Fruit fly (Drosophila melanogaster) whole organism, embryonic: ENCODE measurements around the gene gogo.

ENCODE experiments used
- Antp ChIP-seq: fragments of 200-800 bp; sonication (Bioruptor generic); optimal IDR thresholded peaks from 3 replicates; lab custom pipeline; 2016; ENCODE audit warnings: missing biosample characterization, missing genetic modification characterization
- CG11085 ChIP-seq: fragments of 200-800 bp; sonication (Bioruptor generic); IDR thresholded peaks from 2 replicates; pipeline ENCODE4 v1.3.6; 2022; ENCODE audit warnings: missing biosample characterization, missing genetic modification characterization
- CG11560 ChIP-seq: fragments of 200-800 bp; sonication (Bioruptor generic); IDR thresholded peaks from 3 replicates; pipeline ENCODE4 v1.3.6; 2022; ENCODE audit warnings: missing biosample characterization, missing genetic modification characterization
- CG11723 ChIP-seq: fragments of 200-800 bp; sonication (Bioruptor generic); optimal IDR thresholded peaks from 2 replicates; lab custom pipeline; 2017; ENCODE audit warnings: missing biosample characterization, mild to moderate bottlenecking, missing genetic modification characterization
- CG12299 ChIP-seq: fragments of 200-800 bp; sonication (Bioruptor generic); optimal IDR thresholded peaks from 2 replicates; lab custom pipeline; 2018; ENCODE audit warnings: missing biosample characterization, mild to moderate bottlenecking, missing genetic modification characterization
- CG14050 ChIP-seq: fragments of 200-800 bp; sonication (Bioruptor generic); IDR thresholded peaks from 3 replicates; pipeline ENCODE4 v1.3.6; 2022; ENCODE audit warnings: missing biosample characterization, missing genetic modification characterization
- CG14667 ChIP-seq: fragments of 200-800 bp; sonication (Bioruptor generic); IDR thresholded peaks from 2 replicates; pipeline ENCODE4 v1.3.6; 2022; ENCODE audit warnings: missing biosample characterization, missing genetic modification characterization
- CG14710 ChIP-seq: fragments of 200-800 bp; sonication (Bioruptor generic); optimal IDR thresholded peaks from 3 replicates; lab custom pipeline; 2019; ENCODE audit warnings: missing biosample characterization, mild to moderate bottlenecking, missing genetic modification characterization, moderate library complexity
- CG14860 ChIP-seq: fragments of 200-800 bp; sonication (Bioruptor generic); IDR thresholded peaks from 3 replicates; pipeline ENCODE4 v1.3.6; 2022; ENCODE audit warnings: missing biosample characterization, missing genetic modification characterization; ENCODE audit not compliant: partially characterized antibody
- CG15011 ChIP-seq: fragments of 200-800 bp; sonication (Bioruptor generic); optimal IDR thresholded peaks from 3 replicates; lab custom pipeline; 2018; ENCODE audit warnings: missing biosample characterization, mild to moderate bottlenecking, missing genetic modification characterization
- CG1529 ChIP-seq: fragments of 200-800 bp; sonication (Bioruptor generic); optimal IDR thresholded peaks from 3 replicates; lab custom pipeline; 2018; ENCODE audit warnings: missing biosample characterization, missing genetic modification characterization
- CG1602 ChIP-seq: fragments of 200-800 bp; sonication (Bioruptor generic); optimal IDR thresholded peaks from 3 replicates; lab custom pipeline; 2016; ENCODE audit warnings: missing biosample characterization, missing genetic modification characterization
- CG17359 ChIP-seq: fragments of 200-800 bp; sonication (Bioruptor generic); optimal IDR thresholded peaks from 3 replicates; lab custom pipeline; 2018; ENCODE audit warnings: missing biosample characterization, mild to moderate bottlenecking, missing genetic modification characterization, moderate library complexity
- CG1832 ChIP-seq: fragments of 200-800 bp; sonication (Bioruptor generic); optimal IDR thresholded peaks from 2 replicates; lab custom pipeline; 2017; ENCODE audit warnings: missing biosample characterization, mild to moderate bottlenecking, missing genetic modification characterization, inconsistent platforms
- CG2202 ChIP-seq: fragments of 200-800 bp; sonication (Bioruptor generic); optimal IDR thresholded peaks from 2 replicates; lab custom pipeline; 2018; ENCODE audit warnings: missing biosample characterization, mild to moderate bottlenecking, missing genetic modification characterization
- CG31388 ChIP-seq: fragments of 200-800 bp; sonication (Bioruptor generic); optimal IDR thresholded peaks from 2 replicates; lab custom pipeline; 2016; ENCODE audit warnings: missing biosample characterization, missing genetic modification characterization
- CG32772 ChIP-seq: fragments of 200-800 bp; sonication (Bioruptor generic); IDR thresholded peaks from 2 replicates; pipeline ENCODE4 v1.3.6; 2022; ENCODE audit warnings: missing biosample characterization, missing genetic modification characterization
- CG3726 ChIP-seq: fragments of 200-800 bp; sonication (Bioruptor generic); IDR thresholded peaks from 3 replicates; pipeline ENCODE4, ENCODE4 v1.3.6; 2022; ENCODE audit warnings: missing biosample characterization, missing genetic modification characterization
- CG7357 ChIP-seq: fragments of 200-800 bp; sonication (Bioruptor generic); IDR thresholded peaks from 3 replicates; pipeline ENCODE4 v1.3.6; 2022; ENCODE audit warnings: missing biosample characterization, missing genetic modification characterization
- CG7963 ChIP-seq: fragments of 200-800 bp; sonication (Bioruptor generic); IDR thresholded peaks from 3 replicates; pipeline ENCODE4 v1.3.6; 2022; ENCODE audit warnings: missing biosample characterization, missing genetic modification characterization; ENCODE audit not compliant: partially characterized antibody
- CG8944 ChIP-seq: fragments of 200-800 bp; sonication (Bioruptor generic); optimal IDR thresholded peaks from 3 replicates; lab custom pipeline; 2016; ENCODE audit warnings: missing biosample characterization, missing genetic modification characterization
- CG9817 ChIP-seq: fragments of 200-800 bp; sonication (Bioruptor generic); optimal IDR thresholded peaks from 2 replicates; lab custom pipeline; 2018; ENCODE audit warnings: missing biosample characterization, mild to moderate bottlenecking, missing genetic modification characterization, moderate library complexity
- Camta ChIP-seq: fragments of 200-800 bp; sonication (Bioruptor generic); optimal IDR thresholded peaks from 2 replicates; lab custom pipeline; 2016; ENCODE audit warnings: missing biosample characterization, missing genetic modification characterization
- Chrac-16 ChIP-seq: fragments of 200-800 bp; sonication (Bioruptor generic); optimal IDR thresholded peaks from 3 replicates; lab custom pipeline; 2016; ENCODE audit warnings: missing biosample characterization, missing genetic modification characterization
- CoRest ChIP-seq: fragments of 200-800 bp; sonication (Bioruptor generic); optimal IDR thresholded peaks from 3 replicates; lab custom pipeline; 2018; ENCODE audit warnings: missing biosample characterization, mild to moderate bottlenecking, missing genetic modification characterization, moderate library complexity
- Dip2 ChIP-seq: fragments of 200-800 bp; sonication (Bioruptor generic); IDR thresholded peaks from 2 replicates; pipeline ENCODE4 v1.3.6; 2022; ENCODE audit warnings: missing biosample characterization, missing genetic modification characterization
- ERR ChIP-seq: fragments of 200-800 bp; sonication (Bioruptor generic); optimal IDR thresholded peaks from 2 replicates; lab custom pipeline; 2016; ENCODE audit warnings: missing biosample characterization, missing genetic modification characterization
- GATAe ChIP-seq: fragments of 200-800 bp; sonication (Bioruptor generic); conservative IDR thresholded peaks from 2 replicates; pipeline ENCODE4 v1.3.6; 2022; ENCODE audit warnings: missing biosample characterization, missing genetic modification characterization
- HLH3B ChIP-seq: fragments of 200-800 bp; sonication (Bioruptor generic); IDR thresholded peaks from 2 replicates; pipeline ENCODE4 v1.3.6; 2022; ENCODE audit warnings: missing biosample characterization, missing genetic modification characterization
- Lpt ChIP-seq: fragments of >200 bp; optimal IDR thresholded peaks from 2 replicates; lab custom pipeline; 2018; ENCODE audit warnings: missing biosample characterization, missing genetic modification characterization
- Med ChIP-seq: fragments of 200-800 bp; sonication (Bioruptor generic); peaks from one replicate; lab custom pipeline; 2016; ENCODE audit warnings: missing biosample characterization, missing genetic modification characterization, mild to moderate bottlenecking, inconsistent platforms, moderate library complexity
- Mrtf ChIP-seq: fragments of 200-800 bp; sonication (Bioruptor generic); IDR thresholded peaks from 3 replicates; pipeline ENCODE4 v1.3.6; 2022; ENCODE audit warnings: missing biosample characterization, missing genetic modification characterization
- Opbp ChIP-seq: fragments of 200-800 bp; sonication (Bioruptor generic); IDR thresholded peaks from 3 replicates; pipeline ENCODE4 v1.3.6; 2022; ENCODE audit warnings: missing biosample characterization, missing genetic modification characterization; ENCODE audit not compliant: partially characterized antibody
- Poxn ChIP-seq: fragments of 200-800 bp; sonication (Bioruptor generic); IDR thresholded peaks from 2 replicates; pipeline ENCODE4 v1.3.6; 2022; ENCODE audit warnings: missing biosample characterization, missing genetic modification characterization
- Sox100B ChIP-seq: fragments of 200-800 bp; sonication (Bioruptor generic); optimal IDR thresholded peaks from 3 replicates; lab custom pipeline; 2018; ENCODE audit warnings: missing biosample characterization, mild to moderate bottlenecking, missing genetic modification characterization
- bbx ChIP-seq: fragments of 200-800 bp; sonication (Bioruptor generic); IDR thresholded peaks from 2 replicates; pipeline ENCODE4 v1.3.6; 2022; ENCODE audit warnings: missing biosample characterization, missing genetic modification characterization; ENCODE audit not compliant: partially characterized antibody
- chinmo ChIP-seq: fragments of 200-800 bp; sonication (Bioruptor generic); IDR thresholded peaks from 4 replicates; pipeline ENCODE4 v1.3.6; 2022; ENCODE audit warnings: missing biosample characterization, missing genetic modification characterization; ENCODE audit not compliant: partially characterized antibody
- corto ChIP-seq: fragments of 200-800 bp; sonication (Bioruptor generic); optimal IDR thresholded peaks from 2 replicates; lab custom pipeline; 2016; ENCODE audit warnings: missing biosample characterization, mild to moderate bottlenecking, missing genetic modification characterization, moderate library complexity
- gro ChIP-seq: fragments of 200-800 bp; sonication (Bioruptor generic); optimal IDR thresholded peaks from 2 replicates; lab custom pipeline; 2016; ENCODE audit warnings: missing biosample characterization, missing genetic modification characterization
- inv ChIP-seq: fragments of 200-800 bp; sonication (Bioruptor generic); IDR thresholded peaks from 2 replicates; pipeline ENCODE4 v1.3.6; 2022; ENCODE audit warnings: missing biosample characterization, missing genetic modification characterization; ENCODE audit not compliant: partially characterized antibody
- kay ChIP-seq: fragments of 200-800 bp; sonication (Bioruptor generic); optimal IDR thresholded peaks from 2 replicates; lab custom pipeline; 2016; ENCODE audit warnings: missing biosample characterization, missing genetic modification characterization
- knrl ChIP-seq: fragments of 200-800 bp; sonication (Bioruptor generic); IDR thresholded peaks from 3 replicates; pipeline ENCODE4 v1.3.6; 2022; ENCODE audit warnings: missing biosample characterization, missing genetic modification characterization; ENCODE audit not compliant: partially characterized antibody
- lola ChIP-seq, 3 experiments: fragments of >200 bp in 2 of 3; fragments of 200-800 bp in 1 of 3; sonication (Bioruptor generic) in 1 of 3; optimal IDR thresholded peaks; 2 replicates each; lab custom pipeline; 2017 to 2019; ENCODE audit warnings: missing biosample characterization in 3 of 3, missing genetic modification characterization in 3 of 3, mild to moderate bottlenecking in 1 of 3, moderate library complexity in 1 of 3
- p53 ChIP-seq: fragments of 200-800 bp; sonication (Bioruptor generic); optimal IDR thresholded peaks from 2 replicates; lab custom pipeline; 2016; ENCODE audit warnings: missing biosample characterization, missing genetic modification characterization
- pum ChIP-seq: fragments of 200-800 bp; sonication (Bioruptor generic); optimal IDR thresholded peaks from 2 replicates; lab custom pipeline; 2016; ENCODE audit warnings: missing biosample characterization, missing genetic modification characterization
- sisA ChIP-seq: fragments of 200-800 bp; sonication (Bioruptor generic); IDR thresholded peaks from 2 replicates; pipeline ENCODE4 v1.3.6; 2022; ENCODE audit warnings: missing biosample characterization, missing genetic modification characterization
- unc-4 ChIP-seq: fragments of 200-800 bp; sonication (Bioruptor generic); IDR thresholded peaks from 2 replicates; pipeline ENCODE4 v1.3.6; 2022; ENCODE audit warnings: missing biosample characterization, missing genetic modification characterization; ENCODE audit not compliant: partially characterized antibody
- zf30C ChIP-seq: fragments of 200-800 bp; sonication (Bioruptor generic); optimal IDR thresholded peaks from 3 replicates; lab custom pipeline; 2018; ENCODE audit warnings: missing biosample characterization, mild to moderate bottlenecking, missing genetic modification characterization

gogo gene

DNA sequence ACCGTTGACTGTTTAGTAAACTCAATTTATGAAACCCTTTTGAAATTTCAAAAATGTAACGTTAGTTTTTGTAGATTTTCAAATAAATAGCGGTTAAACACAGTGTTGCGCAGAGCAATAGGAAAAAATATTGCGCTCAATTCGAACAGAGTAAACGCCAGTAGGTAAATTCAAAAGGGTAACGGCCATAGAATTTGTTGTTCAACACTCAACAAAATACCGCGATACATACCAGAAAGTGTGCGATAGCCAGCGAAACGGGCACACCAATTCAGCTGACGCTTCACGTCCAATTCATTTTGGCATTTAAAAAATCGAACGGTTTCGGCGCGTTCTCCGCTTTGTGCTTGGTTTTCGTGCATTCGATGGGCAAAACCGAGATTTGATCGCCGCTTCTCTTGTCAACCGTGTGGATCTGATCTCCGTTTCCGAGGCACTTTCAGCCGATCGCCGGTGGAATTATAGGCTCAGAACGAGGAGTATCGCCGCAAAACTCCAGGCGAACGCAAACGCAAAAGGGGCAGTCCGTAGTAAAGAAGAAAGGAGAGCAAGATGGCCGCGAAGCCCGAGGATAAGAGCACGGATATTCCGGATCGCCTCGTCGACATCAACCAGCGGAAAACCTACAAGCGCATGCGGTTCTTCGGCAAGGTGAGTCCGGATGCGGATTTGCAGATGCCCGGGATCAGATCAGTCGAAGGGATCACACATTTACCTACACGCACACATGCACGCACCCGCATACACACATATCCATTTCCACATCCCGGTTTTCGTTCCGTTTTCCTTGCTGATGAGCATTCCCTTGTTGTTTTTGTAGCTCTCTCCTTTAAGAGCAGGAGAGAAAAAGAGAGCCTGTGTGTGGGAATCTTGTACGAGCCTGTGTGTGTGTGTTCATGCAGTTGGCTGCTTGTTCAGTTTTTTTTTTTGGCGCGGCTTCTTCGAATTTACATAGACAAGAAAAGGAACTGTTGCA, 15.1 kb upstream of the gogo start (continued):
- peak; percentile 63 for TF ChIP-seq ERR
- TF ChIP-seq CG14050 (GFP tag; lab: Robert Waterston, UW) = 0 out of 3 replicates have a peak, but pooled peaks have one; percentile 14
- no peak for TF ChIP-seq CG14667 (GFP tag; lab: Robert Waterston, UW)
- no peak for TF ChIP-seq Mrtf
- TF ChIP-seq inv = peak; percentile 77
- TF ChIP-seq CG31388 (GFP tag; lab: Kevin White, UChicago) = no peak
- TF ChIP-seq Lpt = no peak
- TF ChIP-seq CG1602 = peak; percentile 34
- no peak for TF ChIP-seq CG9817 (tag; lab: Kevin White, UChicago)
- TF ChIP-seq CG15011 (GFP tag; lab: Kevin White, UChicago) = no peak
- no peak for TF ChIP-seq CG12299 (tag; lab: Kevin White, UChicago)
- peak; percentile 87 for TF ChIP-seq knrl (GFP tag; lab: Robert Waterston, UW)
- no peak for TF ChIP-seq corto
- peak; percentile 92 for TF ChIP-seq Med (GFP tag; lab: Kevin White, UChicago)
- no peak for TF ChIP-seq GATAe (GFP tag; lab: Robert Waterston, UW)
- TF ChIP-seq CG8944 (GFP tag; lab: Kevin White, UChicago) = peak; percentile 58
- peak; percentile 10 for TF ChIP-seq kay (GFP tag; lab: Kevin White, UChicago)
- TF ChIP-seq CG7963 (GFP tag; lab: Robert Waterston, UW) = peak; percentile 83
- no peak for TF ChIP-seq CG7357
- TF ChIP-seq Antp (GFP tag; lab: Kevin White, UChicago) = peak; percentile 71
- peak; percentile 23 for TF ChIP-seq Camta (GFP tag; lab: Kevin White, UChicago)
- no peak for TF ChIP-seq CG1832 (GFP tag; lab: Kevin White, UChicago)
- peak; percentile 5 for TF ChIP-seq p53 (GFP tag; lab: Kevin White, UChicago)
- TF ChIP-seq CG3726 (GFP tag; lab: Robert Waterston, UW) = no peak
- peak; percentile 70 for TF ChIP-seq CoRest (tag; lab: Kevin White, UChicago)
- no peak for TF ChIP-seq CG11723
- no peak for TF ChIP-seq CG2202
- TF ChIP-seq Poxn (GFP tag; lab: Robert Waterston, UW) = no peak
- TF ChIP-seq Opbp (GFP tag; lab: Robert Waterston, UW) = peak; percentile 88
- peak; percentile 89 for TF ChIP-seq bbx (GFP tag; lab: Robert Waterston, UW)
- peak; percentile 18 for TF ChIP-seq CG17359 (tag; lab: Kevin White, UChicago)
- TF ChIP-seq unc-4 = peak; percentile 85
- TF ChIP-seq zf30C (GFP tag; lab: Kevin White, UChicago) = no peak
- TF ChIP-seq Dip2 (GFP tag; lab: Robert Waterston, UW) = no peak
- peak; percentile 38; the same call in 1 of the 2 replicates for TF ChIP-seq sisA (GFP tag; lab: Robert Waterston, UW)
- TF ChIP-seq Sox100B (GFP tag; lab: Kevin White, UChicago) = no peak
- peak; percentile 62 for TF ChIP-seq Chrac-16 (GFP tag; lab: Kevin White, UChicago)
- TF ChIP-seq CG1529 (GFP tag; lab: Kevin White, UChicago) = no peak
- peak; percentile 60 for TF ChIP-seq pum (GFP tag; lab: Kevin White, UChicago)
- no peak for TF ChIP-seq lola (GFP tag; optimal IDR thresholded peaks at IDR 0.05; lab: Kevin White, UChicago)
- no peak for TF ChIP-seq CG11085 (GFP tag; lab: Robert Waterston, UW)
- no peak for TF ChIP-seq HLH3B (GFP tag; lab: Robert Waterston, UW)
- no peak for TF ChIP-seq chinmo
- peak; percentile 69 for TF ChIP-seq CG14860 (GFP tag; lab: Robert Waterston, UW)
- TF ChIP-seq CG32772 (GFP tag; lab: Robert Waterston, UW) = peak; percentile 57; the same call in 1 of the 2 replicates
- peak; percentile 80 for TF ChIP-seq CG14710 (tag; lab: Kevin White, UChicago)
- peak; percentile 12; the same call in 1 of the 3 replicates for TF ChIP-seq CG11560 (tag; lab: Robert Waterston, UW)
- TF ChIP-seq gro (GFP tag; lab: Kevin White, UChicago) = peak; percentile 77
